Fruit fly (Drosophila melanogaster): ENCODE data around the gene CG10336.
A peak's percentile ranks its signal among the peaks of the same experiment; 100 is the strongest.

Gene CG10336

DNA sequence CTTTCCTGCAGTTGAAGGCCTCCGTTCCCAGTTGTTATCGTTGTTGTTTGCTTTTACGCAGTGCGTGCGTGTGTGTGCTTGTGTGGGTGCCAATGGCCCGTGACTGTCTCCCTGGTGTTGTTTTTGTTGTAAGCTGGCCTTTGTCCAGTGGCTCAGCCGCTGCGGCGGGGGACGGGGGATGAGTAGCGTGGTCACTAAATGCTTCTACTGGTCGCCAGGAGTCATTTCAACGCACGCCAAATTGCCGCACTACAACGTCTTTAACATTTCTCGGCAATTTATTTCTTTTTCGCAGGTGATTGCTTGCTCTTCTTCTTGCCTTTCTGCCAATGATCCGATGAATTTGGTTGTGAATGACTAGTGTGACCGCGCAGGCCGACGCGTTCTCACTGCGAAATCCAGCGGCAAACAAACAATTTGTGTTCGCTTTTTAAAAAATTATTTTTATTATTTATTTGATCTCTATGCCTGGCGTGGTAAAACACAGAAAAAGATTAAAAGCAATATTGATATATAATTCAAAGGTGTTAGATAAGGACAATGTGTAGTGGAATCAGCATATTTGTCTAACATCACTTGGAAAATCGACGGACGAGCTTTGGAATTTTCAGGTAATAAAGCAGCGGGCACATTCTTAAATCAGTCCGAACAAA is 19.0 kb downstream of the CG10336 start, which contains the start of the genes Faf2 and Grip71 (continued):
- TF ChIP-seq CG9797 (GFP tag; optimal IDR thresholded peaks at IDR 0.05) (peak; percentile 98), mam (GFP tag; optimal IDR thresholded peaks at IDR 0.05) (peak; percentile 93), pan (optimal IDR thresholded peaks at IDR 0.05) (no peak), pan (GFP tag; optimal IDR thresholded peaks at IDR 0.05 in 1 of 2, IDR thresholded peaks at IDR 0.05 in 1 of 2) (peak in 1 of 2 experiments; percentile 95), MESR4 (GFP tag; optimal IDR thresholded peaks at IDR 0.05) (peak; percentile 96), CG6765 (GFP tag; optimal IDR thresholded peaks at IDR 0.05) (peak; percentile 38), h (optimal IDR thresholded peaks at IDR 0.05) (peak; percentile 32), Rx (GFP tag; IDR thresholded peaks at IDR 0.05) (peak; percentile 93), Oaz (GFP tag; IDR thresholded peaks at IDR 0.05) (peak; percentile 89), hth (optimal IDR thresholded peaks at IDR 0.05) (no peak), amos (GFP tag; IDR thresholded peaks at IDR 0.05; ENCODE audit: partially characterized antibody) (peak; percentile 47; the same call in 1 of the 2 replicates), CG2199 (GFP tag; IDR thresholded peaks at IDR 0.05) (peak; percentile 64; the same call in 2 of the 3 replicates), crol (GFP tag; IDR thresholded peaks at IDR 0.05) (no peak; the same call in 1 of the 2 replicates), kay (GFP tag; optimal IDR thresholded peaks at IDR 0.05) (peak; percentile 85), fd102C (GFP tag; optimal IDR thresholded peaks at IDR 0.05) (no peak), CG15696 (tag; optimal IDR thresholded peaks at IDR 0.05) (peak; percentile 89), BtbVII (GFP tag; optimal IDR thresholded peaks at IDR 0.05) (peak; percentile 15), dmrt99B (tag; optimal IDR thresholded peaks at IDR 0.05) (peak; percentile 85), CkIIα-i1 (GFP tag; IDR thresholded peaks at IDR 0.05) (peak; percentile 71; the same call in 1 of the 2 replicates), Sox102F (GFP tag; optimal IDR thresholded peaks at IDR 0.05) (peak; percentile 93), sob (GFP tag; IDR thresholded peaks at IDR 0.05) (peak; percentile 96), sisA (GFP tag; IDR thresholded peaks at IDR 0.05) (peak; percentile 98), jing (GFP tag; optimal IDR thresholded peaks at IDR 0.05) (peak; percentile 85), Eip74EF (GFP tag; optimal IDR thresholded peaks at IDR 0.05) (peak; percentile 48 to 86), CG10462 (GFP tag; optimal IDR thresholded peaks at IDR 0.05) (peak; percentile 67), CG10267 (tag; optimal IDR thresholded peaks at IDR 0.05) (peak; percentile 84), disco-r (GFP tag; optimal IDR thresholded peaks at IDR 0.05) (peak; percentile 40), CG31388 (GFP tag; optimal IDR thresholded peaks at IDR 0.05) (peak; percentile 88), tll (GFP tag; optimal IDR thresholded peaks at IDR 0.05) (peak in 1 of 2 experiments; percentile 22), CG31441 (GFP tag; IDR thresholded peaks at IDR 0.05) (peak; percentile 90), CG13296 (GFP tag; optimal IDR thresholded peaks at IDR 0.05) (peak; percentile 57), ATbp (GFP tag; optimal IDR thresholded peaks at IDR 0.05) (peak; percentile 76), Sry-β (GFP tag; optimal IDR thresholded peaks at IDR 0.05) (peak; percentile 55), CG2678 (tag; optimal IDR thresholded peaks at IDR 0.05) (peak; percentile 89), sug (tag; optimal IDR thresholded peaks at IDR 0.05) (peak; percentile 87), CG9215 (GFP tag; IDR thresholded peaks at IDR 0.05) (peak; percentile 92), ftz-f1 (GFP tag; optimal IDR thresholded peaks at IDR 0.05) (peak; percentile 59), Dip2 (GFP tag; IDR thresholded peaks at IDR 0.05) (peak; percentile 51; the same call in 1 of the 2 replicates), Fer1 (GFP tag; optimal IDR thresholded peaks at IDR 0.05) (peak; percentile 70), CG7556 (GFP tag; optimal IDR thresholded peaks at IDR 0.05) (peak; percentile 78), Hey (tag; optimal IDR thresholded peaks at IDR 0.05) (peak; percentile 23), CG3281 (GFP tag; optimal IDR thresholded peaks at IDR 0.05) (peak; percentile 75), C15 (GFP tag; IDR thresholded peaks at IDR 0.05) (peak; percentile 85; the same call in 2 of the 3 replicates), Bgb (GFP tag; IDR thresholded peaks at IDR 0.05; ENCODE audit: partially characterized antibody) (peak; percentile 23; the same call in 1 of the 2 replicates), Taf1 (GFP tag; IDR thresholded peaks at IDR 0.05) (peak; percentile 79), CG5245 (GFP tag; optimal IDR thresholded peaks at IDR 0.05) (peak; percentile 87), wor (GFP tag; IDR thresholded peaks at IDR 0.05) (peak; percentile 90), CG12744 (GFP tag; optimal IDR thresholded peaks at IDR 0.05) (peak; percentile 68), CG34224 (GFP tag; IDR thresholded peaks at IDR 0.05; ENCODE audit: partially characterized antibody) (0 out of 3 replicates have a peak, but pooled peaks have one; percentile 26)
